Worm (Caenorhabditis elegans): Measurements from ENCODE around the gene F48F7.5.

DNA sequence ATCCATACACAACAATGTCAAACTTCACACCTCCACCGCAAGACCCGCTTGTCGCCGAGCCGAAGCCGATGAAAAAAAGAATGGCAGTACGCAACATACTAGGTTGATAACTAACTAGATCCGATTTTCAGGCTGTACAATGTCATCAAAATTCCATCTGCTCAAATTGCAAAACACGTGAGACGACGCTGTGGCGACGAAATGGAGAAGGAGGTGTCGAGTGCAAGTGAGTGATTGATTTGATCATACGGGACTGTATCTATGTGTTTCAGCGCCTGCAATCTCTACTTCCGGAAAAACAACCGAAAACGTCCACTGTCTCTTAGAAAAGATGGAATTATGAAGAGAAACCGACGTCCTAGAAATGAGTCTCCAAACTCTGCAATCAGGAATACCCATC lies 35.2 kb upstream of the F48F7.5 start:
- no peak for TF ChIP-seq ztf-29 (GFP tag; IDR thresholded peaks at IDR 0.05)
- no peak for TF ChIP-seq ztf-23 (GFP tag; IDR thresholded peaks at IDR 0.05)
- no peak for TF ChIP-seq flt-1 (GFP tag; IDR thresholded peaks at IDR 0.05)
- TF ChIP-seq med-1 (GFP tag; optimal IDR thresholded peaks at IDR 0.05; ENCODE audit: insufficient read depth), result no peak
